Worm (Caenorhabditis elegans): ENCODE results near the gene sru-31.

Gene sru-31

ce11 chrV:9860337-9860736 lies 43.8 kb downstream of the sru-31 start:
- TF ChIP-seq pha-4 (tag; optimal IDR thresholded peaks at IDR 0.05) (no peak), hmg-20 (GFP tag; IDR thresholded peaks at IDR 0.05) (no peak), Y95B8A.8 (GFP tag; IDR thresholded peaks at IDR 0.05) (no peak), atf-7 (tag; optimal IDR thresholded peaks at IDR 0.05) (no peak), mel-28 (tag; optimal IDR thresholded peaks at IDR 0.05; ENCODE audit: borderline replicate concordance) (no peak), nfyb-1 (GFP tag; IDR thresholded peaks at IDR 0.05) (peak; percentile 92)

All from whole organism, young adult.